Fruit fly (Drosophila melanogaster) whole organism, embryonic: ENCODE measurements around the gene Cyp4d1.

Source experiments
- Ada2b ChIP-seq: fragments of 200-800 bp; sonication (Bioruptor generic); IDR thresholded peaks from 2 replicates; pipeline ENCODE4 v1.3.6; 2022; ENCODE audit warnings: missing biosample characterization, missing genetic modification characterization
- CG10267 ChIP-seq: fragments of 200-800 bp; sonication (Bioruptor generic); optimal IDR thresholded peaks from 2 replicates; lab custom pipeline; 2018; ENCODE audit warnings: missing biosample characterization, mild to moderate bottlenecking, missing genetic modification characterization, moderate library complexity
- CG1233 ChIP-seq: fragments of 200-800 bp; sonication (Bioruptor generic); optimal IDR thresholded peaks from 4 replicates; lab custom pipeline; 2018; ENCODE audit warnings: missing biosample characterization, mild to moderate bottlenecking, missing genetic modification characterization
- CG12391 ChIP-seq: fragments of 200-800 bp; sonication (Bioruptor generic); optimal IDR thresholded peaks from 3 replicates; lab custom pipeline; 2018; ENCODE audit warnings: missing biosample characterization, mild to moderate bottlenecking, missing genetic modification characterization, moderate library complexity
- CG12659 ChIP-seq: fragments of 200-800 bp; sonication (Bioruptor generic); optimal IDR thresholded peaks from 3 replicates; lab custom pipeline; 2017; ENCODE audit warnings: mild to moderate bottlenecking, missing biosample characterization, missing genetic modification reagents, missing genetic modification characterization
- CG14014 ChIP-seq: fragments of 200-800 bp; sonication (Bioruptor generic); IDR thresholded peaks from 2 replicates; pipeline ENCODE4 v1.3.6; 2022; ENCODE audit warnings: missing biosample characterization, missing genetic modification characterization
- CG18599 ChIP-seq: fragments of 200-800 bp; sonication (Bioruptor generic); optimal IDR thresholded peaks from 3 replicates; lab custom pipeline; 2017; ENCODE audit warnings: missing biosample characterization, missing genetic modification characterization, mild to moderate bottlenecking, moderate library complexity, missing genetic modification reagents
- CG2120 ChIP-seq: fragments of 200-800 bp; sonication (Bioruptor generic); optimal IDR thresholded peaks from 3 replicates; lab custom pipeline; 2016; ENCODE audit warnings: missing biosample characterization, missing genetic modification characterization
- CG30020 ChIP-seq: fragments of 200-800 bp; optimal IDR thresholded peaks from 2 replicates; lab custom pipeline; 2019; ENCODE audit warnings: missing biosample characterization, mild to moderate bottlenecking, missing genetic modification characterization, moderate library complexity
- CG3065 ChIP-seq: fragments of 200-800 bp; sonication (Bioruptor generic); optimal IDR thresholded peaks from 2 replicates; lab custom pipeline; 2016; ENCODE audit warnings: missing biosample characterization, missing genetic modification characterization
- CG32772 ChIP-seq: fragments of 200-800 bp; sonication (Bioruptor generic); IDR thresholded peaks from 2 replicates; pipeline ENCODE4 v1.3.6; 2022; ENCODE audit warnings: missing biosample characterization, missing genetic modification characterization
- CG3281 ChIP-seq: fragments of 200-800 bp; sonication (Bioruptor generic); optimal IDR thresholded peaks from 3 replicates; lab custom pipeline; 2017; ENCODE audit warnings: missing biosample characterization, mild to moderate bottlenecking, missing genetic modification characterization
- CG42726 ChIP-seq: fragments of 200-800 bp; sonication (Bioruptor generic); IDR thresholded peaks from 2 replicates; pipeline ENCODE4 v1.3.6; 2022; ENCODE audit warnings: missing biosample characterization, missing genetic modification characterization; ENCODE audit not compliant: partially characterized antibody
- CG43689 ChIP-seq: fragments of 200-800 bp; sonication (Bioruptor generic); IDR thresholded peaks from 2 replicates; pipeline ENCODE4 v1.3.6; 2022; ENCODE audit warnings: missing biosample characterization, missing genetic modification characterization
- CG4707 ChIP-seq: fragments of 200-800 bp; sonication (Bioruptor generic); optimal IDR thresholded peaks from 2 replicates; lab custom pipeline; 2018; ENCODE audit warnings: missing biosample characterization, mild to moderate bottlenecking, missing genetic modification characterization, moderate library complexity
- CG4854 ChIP-seq: fragments of 200-800 bp; sonication (Bioruptor generic); optimal IDR thresholded peaks from 2 replicates; lab custom pipeline; 2016; ENCODE audit warnings: missing biosample characterization, missing genetic modification characterization, inconsistent platforms
- CG6791 ChIP-seq: fragments of 200-800 bp; sonication (Bioruptor generic); IDR thresholded peaks from 3 replicates; pipeline ENCODE4 v1.3.6; 2022; ENCODE audit warnings: missing biosample characterization, missing genetic modification characterization; ENCODE audit not compliant: partially characterized antibody
- CG8359 ChIP-seq: fragments of 200-800 bp; sonication (Bioruptor generic); optimal IDR thresholded peaks from 2 replicates; lab custom pipeline; 2017; ENCODE audit warnings: missing biosample characterization, mild to moderate bottlenecking, missing genetic modification characterization, borderline replicate concordance
- CG8944 ChIP-seq: fragments of 200-800 bp; sonication (Bioruptor generic); optimal IDR thresholded peaks from 3 replicates; lab custom pipeline; 2016; ENCODE audit warnings: missing biosample characterization, missing genetic modification characterization
- CG9876 ChIP-seq: fragments of 200-800 bp; sonication (Bioruptor generic); optimal IDR thresholded peaks from 2 replicates; lab custom pipeline; 2016; ENCODE audit warnings: missing biosample characterization, missing genetic modification characterization
- CTCF ChIP-seq: fragments of 200-800 bp; sonication (Bioruptor generic); optimal IDR thresholded peaks from 2 replicates; lab custom pipeline; 2017; ENCODE audit warnings: missing biosample characterization, mild to moderate bottlenecking, missing genetic modification characterization, moderate library complexity
- D ChIP-seq, 2 experiments: fragments of 200-800 bp in 1 of 2; fragments of >200 bp in 1 of 2; sonication (Bioruptor generic) in 1 of 2; optimal IDR thresholded peaks; 2 replicates in 1 of 2; 3 replicates in 1 of 2; lab custom pipeline; 2017; ENCODE audit warnings: mild to moderate bottlenecking in 1 of 2, missing biosample characterization in 1 of 2, missing genetic modification characterization in 1 of 2, missing genetic modification reagents in 1 of 2
- Dek ChIP-seq: fragments of 200-800 bp; sonication (Bioruptor generic); optimal IDR thresholded peaks from 3 replicates; lab custom pipeline; 2019; ENCODE audit warnings: missing biosample characterization, mild to moderate bottlenecking, missing genetic modification characterization, moderate library complexity
- Dip2 ChIP-seq: fragments of 200-800 bp; sonication (Bioruptor generic); IDR thresholded peaks from 2 replicates; pipeline ENCODE4 v1.3.6; 2022; ENCODE audit warnings: missing biosample characterization, missing genetic modification characterization
- Dp ChIP-seq: fragments of 200-800 bp; sonication (Bioruptor generic); optimal IDR thresholded peaks from 2 replicates; lab custom pipeline; 2018; ENCODE audit warnings: missing biosample characterization, mild to moderate bottlenecking, missing genetic modification characterization, moderate library complexity
- Fer1 ChIP-seq: fragments of 200-800 bp; sonication (Bioruptor generic); optimal IDR thresholded peaks from 2 replicates; lab custom pipeline; 2017; ENCODE audit warnings: missing biosample characterization, mild to moderate bottlenecking, missing genetic modification characterization
- HLH3B ChIP-seq: fragments of 200-800 bp; sonication (Bioruptor generic); IDR thresholded peaks from 2 replicates; pipeline ENCODE4 v1.3.6; 2022; ENCODE audit warnings: missing biosample characterization, missing genetic modification characterization
- Hr39 ChIP-seq: fragments of >200 bp; optimal IDR thresholded peaks from 2 replicates; lab custom pipeline; 2017
- Lim3 ChIP-seq: fragments of 200-800 bp; sonication (Bioruptor generic); IDR thresholded peaks from 2 replicates; pipeline ENCODE4 v1.3.6; 2022; ENCODE audit warnings: missing biosample characterization, missing genetic modification characterization
- MESR4 ChIP-seq: fragments of 200-800 bp; sonication (Bioruptor generic); optimal IDR thresholded peaks from 2 replicates; lab custom pipeline; 2018; ENCODE audit warnings: missing biosample characterization, mild to moderate bottlenecking, missing genetic modification characterization, moderate library complexity
- Opbp ChIP-seq: fragments of 200-800 bp; sonication (Bioruptor generic); IDR thresholded peaks from 3 replicates; pipeline ENCODE4 v1.3.6; 2022; ENCODE audit warnings: missing biosample characterization, missing genetic modification characterization; ENCODE audit not compliant: partially characterized antibody
- Spps ChIP-seq: fragments of 200-800 bp; sonication (Bioruptor generic); optimal IDR thresholded peaks from 2 replicates; lab custom pipeline; 2018; ENCODE audit warnings: missing biosample characterization, mild to moderate bottlenecking, missing genetic modification characterization
- TFAM ChIP-seq: fragments of 200-800 bp; sonication (Bioruptor generic); optimal IDR thresholded peaks from 2 replicates; lab custom pipeline; 2017; ENCODE audit warnings: missing biosample characterization, missing genetic modification characterization, inconsistent platforms
- cato ChIP-seq: fragments of 200-800 bp; sonication (Bioruptor generic); optimal IDR thresholded peaks from 2 replicates; lab custom pipeline; 2016; ENCODE audit warnings: missing biosample characterization, missing genetic modification characterization, borderline replicate concordance
- cg ChIP-seq: fragments of 200-800 bp; sonication (Bioruptor generic); optimal IDR thresholded peaks from 3 replicates; lab custom pipeline; 2019; ENCODE audit warnings: missing biosample characterization, mild to moderate bottlenecking, missing genetic modification characterization, moderate library complexity
- chinmo ChIP-seq: fragments of 200-800 bp; sonication (Bioruptor generic); IDR thresholded peaks from 4 replicates; pipeline ENCODE4 v1.3.6; 2022; ENCODE audit warnings: missing biosample characterization, missing genetic modification characterization; ENCODE audit not compliant: partially characterized antibody
- corto ChIP-seq: fragments of 200-800 bp; sonication (Bioruptor generic); optimal IDR thresholded peaks from 2 replicates; lab custom pipeline; 2016; ENCODE audit warnings: missing biosample characterization, mild to moderate bottlenecking, missing genetic modification characterization, moderate library complexity
- fd96Cb ChIP-seq: fragments of 200-800 bp; sonication (Bioruptor generic); optimal IDR thresholded peaks from 2 replicates; lab custom pipeline; 2018; ENCODE audit warnings: missing biosample characterization, mild to moderate bottlenecking, missing genetic modification characterization, moderate library complexity
- ftz-f1 ChIP-seq: fragments of 200-800 bp; sonication (Bioruptor generic); optimal IDR thresholded peaks from 2 replicates; lab custom pipeline; 2016; ENCODE audit warnings: missing biosample characterization, missing genetic modification characterization
- gem ChIP-seq: fragments of 200-800 bp; sonication (Bioruptor generic); optimal IDR thresholded peaks from 2 replicates; lab custom pipeline; 2019; ENCODE audit warnings: missing biosample characterization, mild to moderate bottlenecking, missing genetic modification characterization, moderate library complexity
- gfzf ChIP-seq: fragments of 200-800 bp; sonication (Bioruptor generic); optimal IDR thresholded peaks from 2 replicates; lab custom pipeline; 2016; ENCODE audit warnings: missing biosample characterization, mild to moderate bottlenecking, missing genetic modification characterization, moderate library complexity
- gsb ChIP-seq: fragments of 200-800 bp; sonication (Bioruptor generic); IDR thresholded peaks from 2 replicates; pipeline ENCODE4 v1.3.6; 2022; ENCODE audit warnings: missing biosample characterization, missing genetic modification characterization
- ham ChIP-seq: fragments of 200-800 bp; sonication (Bioruptor generic); IDR thresholded peaks from 2 replicates; pipeline ENCODE4 v1.3.6; 2022; ENCODE audit warnings: missing biosample characterization, missing genetic modification characterization
- hb ChIP-seq: fragments of 200-800 bp; sonication (Bioruptor generic); IDR thresholded peaks from 3 replicates; pipeline ENCODE4 v1.3.6; 2022; ENCODE audit warnings: missing biosample characterization, missing genetic modification characterization; ENCODE audit not compliant: partially characterized antibody
- lilli ChIP-seq: fragments of 200-800 bp; sonication (Bioruptor generic); optimal IDR thresholded peaks from 3 replicates; lab custom pipeline; 2016; ENCODE audit warnings: missing biosample characterization, missing genetic modification characterization
- pzg ChIP-seq: fragments of 200-800 bp; sonication (Bioruptor generic); optimal IDR thresholded peaks from 3 replicates; lab custom pipeline; 2018; ENCODE audit warnings: missing biosample characterization, mild to moderate bottlenecking, missing genetic modification characterization, moderate library complexity
- slp2 ChIP-seq: fragments of 200-800 bp; sonication (Bioruptor generic); optimal IDR thresholded peaks from 2 replicates; lab custom pipeline; 2016; ENCODE audit warnings: missing biosample characterization, missing genetic modification characterization
- toy ChIP-seq: fragments of 200-800 bp; sonication (Bioruptor generic); IDR thresholded peaks from 2 replicates; pipeline ENCODE4 v1.3.6; 2022; ENCODE audit warnings: missing biosample characterization, missing genetic modification characterization
- trem ChIP-seq: fragments of 200-800 bp; optimal IDR thresholded peaks from 3 replicates; lab custom pipeline; 2019; ENCODE audit warnings: missing biosample characterization, mild to moderate bottlenecking, missing genetic modification characterization, moderate library complexity
- zen ChIP-seq: fragments of 200-800 bp; sonication (Bioruptor generic); optimal IDR thresholded peaks from 3 replicates; lab custom pipeline; 2018; ENCODE audit warnings: missing biosample characterization, mild to moderate bottlenecking, missing genetic modification characterization, moderate library complexity
- zfh1 ChIP-seq: fragments of 200-800 bp; sonication (Bioruptor generic); IDR thresholded peaks from 3 replicates; pipeline ENCODE4 v1.3.6; 2022; ENCODE audit warnings: missing biosample characterization, missing genetic modification characterization

Cyp4d1 gene

dm6 chrX:2172420-2172827 is 10.4 kb upstream of the Cyp4d1 start, which contains the start of gene ND-B14.5A (continued):
- TF ChIP-seq zen (peak; percentile 10), CG42726 (GFP tag; lab: Robert Waterston, UW) (peak; percentile 83), CG30020 (tag; lab: Kevin White, UChicago) (no peak), HLH3B (GFP tag; lab: Robert Waterston, UW) (no peak), CG6791 (GFP tag; lab: Robert Waterston, UW) (peak; percentile 98), CG32772 (GFP tag; lab: Robert Waterston, UW) (no peak), chinmo (GFP tag; lab: Robert Waterston, UW) (peak; percentile 96), CG3065 (GFP tag; lab: Kevin White, UChicago) (no peak), Fer1 (peak; percentile 4), zfh1 (GFP tag; lab: Robert Waterston, UW) (no peak), Dek (tag; lab: Kevin White, UChicago) (no peak), CG12659 (GFP tag; lab: Kevin White, UChicago) (peak; percentile 48), ftz-f1 (GFP tag; lab: Kevin White, UChicago) (no peak), corto (no peak), ham (GFP tag; lab: Robert Waterston, UW) (no peak), CG4707 (GFP tag; lab: Kevin White, UChicago) (no peak), CG12391 (tag; lab: Kevin White, UChicago) (peak; percentile 0), Dp (GFP tag; lab: Kevin White, UChicago) (peak; percentile 67), MESR4 (GFP tag; lab: Kevin White, UChicago) (peak; percentile 58), CTCF (peak; percentile 5), Lim3 (GFP tag; lab: Robert Waterston, UW) (no peak), gfzf (GFP tag; lab: Kevin White, UChicago) (peak; percentile 28), fd96Cb (no peak), slp2 (GFP tag; lab: Kevin White, UChicago) (no peak), gsb (GFP tag; lab: Robert Waterston, UW) (no peak), toy (GFP tag; lab: Robert Waterston, UW) (no peak), Dip2 (GFP tag; lab: Robert Waterston, UW) (no peak), D (optimal IDR thresholded peaks at IDR 0.05; lab: Kevin White, UChicago) (no peak), D (GFP tag; optimal IDR thresholded peaks at IDR 0.05; lab: Kevin White, UChicago) (no peak), cg (GFP tag; lab: Kevin White, UChicago) (no peak), Ada2b (GFP tag; lab: Robert Waterston, UW) (no peak), CG14014 (no peak), CG1233 (GFP tag; lab: Kevin White, UChicago) (no peak), CG18599 (GFP tag; lab: Kevin White, UChicago) (no peak), CG10267 (tag; lab: Kevin White, UChicago) (peak; percentile 14), CG43689 (no peak), CG9876 (no peak), Hr39 (lab: Kevin White, UChicago) (no peak), hb (GFP tag; lab: Robert Waterston, UW) (peak; percentile 96), CG8944 (no peak), Opbp (peak; percentile 96), lilli (GFP tag; lab: Kevin White, UChicago) (no peak), CG8359 (GFP tag; lab: Kevin White, UChicago) (no peak), TFAM (GFP tag; lab: Kevin White, UChicago) (no peak), CG3281 (GFP tag; lab: Kevin White, UChicago) (no peak), pzg (peak; percentile 78), Spps (no peak), CG2120 (GFP tag; lab: Kevin White, UChicago) (peak; percentile 25), gem (tag; lab: Kevin White, UChicago) (no peak), trem (peak; percentile 59), cato (GFP tag; lab: Kevin White, UChicago) (no peak), CG4854 (GFP tag; lab: Kevin White, UChicago) (no peak)
